Fruit fly (Drosophila melanogaster) whole organism, embryonic: ENCODE results near the gene CG4297.

ENCODE experiments used
- BtbVII ChIP-seq: fragments of 200-800 bp; sonication (Bioruptor generic); optimal IDR thresholded peaks from 3 replicates; lab custom pipeline; 2017; ENCODE audit warnings: missing biosample characterization, mild to moderate bottlenecking, missing genetic modification characterization
- CG10147 ChIP-seq: fragments of 200-800 bp; sonication (Bioruptor generic); optimal IDR thresholded peaks from 2 replicates; lab custom pipeline; 2019; ENCODE audit warnings: missing biosample characterization, mild to moderate bottlenecking, missing genetic modification characterization, moderate library complexity
- CG10209 ChIP-seq: fragments of 200-800 bp; sonication (Bioruptor generic); optimal IDR thresholded peaks from 3 replicates; lab custom pipeline; 2017; ENCODE audit warnings: missing biosample characterization, mild to moderate bottlenecking, missing genetic modification characterization, missing genetic modification reagents
- CG10979 ChIP-seq: fragments of 200-800 bp; sonication (Bioruptor generic); optimal IDR thresholded peaks from 2 replicates; lab custom pipeline; 2018; ENCODE audit warnings: missing biosample characterization, mild to moderate bottlenecking, missing genetic modification characterization, moderate library complexity
- CG11093 ChIP-seq: fragments of 200-800 bp; sonication (Bioruptor generic); IDR thresholded peaks from 3 replicates; pipeline ENCODE4 v1.3.6; 2022; ENCODE audit warnings: missing biosample characterization, missing genetic modification characterization
- CG11696 ChIP-seq: fragments of 200-800 bp; sonication (Bioruptor generic); IDR thresholded peaks from 2 replicates; pipeline ENCODE4 v1.3.6; 2022; ENCODE audit warnings: missing biosample characterization, missing genetic modification characterization
- CG12236 ChIP-seq: fragments of 200-800 bp; sonication (Bioruptor generic); optimal IDR thresholded peaks from 2 replicates; lab custom pipeline; 2016; ENCODE audit warnings: missing biosample characterization, missing genetic modification characterization
- CG12744 ChIP-seq: fragments of 200-800 bp; sonication (Bioruptor generic); optimal IDR thresholded peaks from 2 replicates; lab custom pipeline; 2016; ENCODE audit warnings: missing biosample characterization, missing genetic modification characterization
- CG13775 ChIP-seq: fragments of 200-800 bp; sonication (Bioruptor generic); optimal IDR thresholded peaks from 3 replicates; lab custom pipeline; 2017; ENCODE audit warnings: missing biosample characterization, mild to moderate bottlenecking, missing genetic modification characterization
- CG14441 ChIP-seq: fragments of 200-800 bp; sonication (Bioruptor generic); IDR thresholded peaks from 2 replicates; pipeline ENCODE4 v1.3.6; 2022; ENCODE audit warnings: missing biosample characterization, missing genetic modification characterization
- CG17186 ChIP-seq: fragments of 200-800 bp; sonication (Bioruptor generic); optimal IDR thresholded peaks from 3 replicates; lab custom pipeline; 2017; ENCODE audit warnings: missing biosample characterization, missing genetic modification reagents, missing genetic modification characterization
- CG17568 ChIP-seq: fragments of 200-800 bp; sonication (Bioruptor generic); optimal IDR thresholded peaks from 2 replicates; lab custom pipeline; 2018; ENCODE audit warnings: missing biosample characterization, mild to moderate bottlenecking, missing genetic modification characterization, moderate library complexity
- CG18599 ChIP-seq: fragments of 200-800 bp; sonication (Bioruptor generic); optimal IDR thresholded peaks from 3 replicates; lab custom pipeline; 2017; ENCODE audit warnings: missing biosample characterization, missing genetic modification characterization, mild to moderate bottlenecking, moderate library complexity, missing genetic modification reagents
- CG31441 ChIP-seq: fragments of 200-800 bp; sonication (Bioruptor generic); IDR thresholded peaks from 2 replicates; pipeline ENCODE4 v1.3.6; 2022; ENCODE audit warnings: missing biosample characterization, missing genetic modification characterization
- CG5180 ChIP-seq: fragments of 200-800 bp; sonication (Bioruptor generic); optimal IDR thresholded peaks from 3 replicates; lab custom pipeline; 2017; ENCODE audit warnings: missing biosample characterization, missing genetic modification characterization, mild to moderate bottlenecking, moderate library complexity, missing genetic modification reagents
- CG6791 ChIP-seq: fragments of 200-800 bp; sonication (Bioruptor generic); IDR thresholded peaks from 3 replicates; pipeline ENCODE4 v1.3.6; 2022; ENCODE audit warnings: missing biosample characterization, missing genetic modification characterization; ENCODE audit not compliant: partially characterized antibody
- CG9817 ChIP-seq: fragments of 200-800 bp; sonication (Bioruptor generic); optimal IDR thresholded peaks from 2 replicates; lab custom pipeline; 2018; ENCODE audit warnings: missing biosample characterization, mild to moderate bottlenecking, missing genetic modification characterization, moderate library complexity
- CHES-1-like ChIP-seq: fragments of 200-800 bp; sonication (Bioruptor generic); optimal IDR thresholded peaks from 2 replicates; lab custom pipeline; 2016; ENCODE audit warnings: missing biosample characterization, missing genetic modification characterization
- D ChIP-seq, 2 experiments: fragments of 200-800 bp in 1 of 2; fragments of >200 bp in 1 of 2; sonication (Bioruptor generic) in 1 of 2; optimal IDR thresholded peaks; 2 replicates in 1 of 2; 3 replicates in 1 of 2; lab custom pipeline; 2017; ENCODE audit warnings: mild to moderate bottlenecking in 1 of 2, missing biosample characterization in 1 of 2, missing genetic modification characterization in 1 of 2, missing genetic modification reagents in 1 of 2
- Doc3 ChIP-seq: fragments of 200-800 bp; sonication (Bioruptor generic); IDR thresholded peaks from 3 replicates; pipeline ENCODE4 v1.3.6; 2022; ENCODE audit warnings: missing biosample characterization, missing genetic modification characterization; ENCODE audit not compliant: partially characterized antibody
- Dp ChIP-seq: fragments of 200-800 bp; sonication (Bioruptor generic); optimal IDR thresholded peaks from 2 replicates; lab custom pipeline; 2018; ENCODE audit warnings: missing biosample characterization, mild to moderate bottlenecking, missing genetic modification characterization, moderate library complexity
- Fer2 ChIP-seq: fragments of 200-800 bp; sonication (Bioruptor generic); optimal IDR thresholded peaks from 2 replicates; lab custom pipeline; 2018; ENCODE audit warnings: missing biosample characterization, mild to moderate bottlenecking, missing genetic modification characterization, moderate library complexity
- NK7.1 ChIP-seq: fragments of 200-800 bp; sonication (Bioruptor generic); optimal IDR thresholded peaks from 3 replicates; lab custom pipeline; 2016; ENCODE audit warnings: missing biosample characterization, missing genetic modification characterization
- Opbp ChIP-seq: fragments of 200-800 bp; sonication (Bioruptor generic); IDR thresholded peaks from 3 replicates; pipeline ENCODE4 v1.3.6; 2022; ENCODE audit warnings: missing biosample characterization, missing genetic modification characterization; ENCODE audit not compliant: partially characterized antibody
- Ptx1 ChIP-seq: fragments of 200-800 bp; sonication (Bioruptor generic); IDR thresholded peaks from 2 replicates; pipeline ENCODE4 v1.3.6; 2022; ENCODE audit warnings: missing biosample characterization, missing genetic modification characterization
- Sox100B ChIP-seq: fragments of 200-800 bp; sonication (Bioruptor generic); optimal IDR thresholded peaks from 3 replicates; lab custom pipeline; 2018; ENCODE audit warnings: missing biosample characterization, mild to moderate bottlenecking, missing genetic modification characterization
- Trl ChIP-seq, 3 experiments: fragments of >200 bp in 2 of 3; fragments of 200-800 bp in 1 of 3; sonication (Bioruptor generic) in 1 of 3; optimal IDR thresholded peaks; 2 replicates in 1 of 3; 3 replicates in 2 of 3; lab custom pipeline; 2016 to 2017; ENCODE audit warnings: missing biosample characterization in 1 of 3, missing genetic modification characterization in 1 of 3
- amos ChIP-seq: fragments of 200-800 bp; sonication (Bioruptor generic); IDR thresholded peaks from 2 replicates; pipeline ENCODE4 v1.3.6; 2022; ENCODE audit warnings: missing biosample characterization, missing genetic modification characterization; ENCODE audit not compliant: partially characterized antibody
- cad ChIP-seq: fragments of >200 bp; optimal IDR thresholded peaks from 2 replicates; lab custom pipeline; 2017; ENCODE audit warnings: missing biosample characterization, missing genetic modification characterization
- crc ChIP-seq: fragments of 200-800 bp; sonication (Bioruptor generic); optimal IDR thresholded peaks from 2 replicates; lab custom pipeline; 2016; ENCODE audit warnings: missing biosample characterization, missing genetic modification characterization
- fd3F ChIP-seq: fragments of 200-800 bp; sonication (Bioruptor generic); optimal IDR thresholded peaks from 2 replicates; lab custom pipeline; 2018; ENCODE audit warnings: missing biosample characterization, mild to moderate bottlenecking, missing genetic modification characterization, moderate library complexity
- gro ChIP-seq: fragments of 200-800 bp; sonication (Bioruptor generic); optimal IDR thresholded peaks from 2 replicates; lab custom pipeline; 2016; ENCODE audit warnings: missing biosample characterization, missing genetic modification characterization
- jumu ChIP-seq: fragments of 200-800 bp; sonication (Bioruptor generic); optimal IDR thresholded peaks from 3 replicates; lab custom pipeline; 2016; ENCODE audit warnings: missing biosample characterization, missing genetic modification characterization
- kay ChIP-seq: fragments of 200-800 bp; sonication (Bioruptor generic); optimal IDR thresholded peaks from 2 replicates; lab custom pipeline; 2016; ENCODE audit warnings: missing biosample characterization, missing genetic modification characterization
- mld ChIP-seq: fragments of 200-800 bp; sonication (Bioruptor generic); IDR thresholded peaks from 3 replicates; pipeline ENCODE4 v1.3.6; 2022; ENCODE audit warnings: missing biosample characterization, missing genetic modification characterization; ENCODE audit not compliant: partially characterized antibody
- sim ChIP-seq: fragments of 200-800 bp; sonication (Bioruptor generic); IDR thresholded peaks from 2 replicates; pipeline ENCODE4 v1.3.6; 2022; ENCODE audit warnings: missing biosample characterization, missing genetic modification characterization
- sima ChIP-seq: fragments of 200-800 bp; sonication (Bioruptor generic); optimal IDR thresholded peaks from 2 replicates; lab custom pipeline; 2016; ENCODE audit warnings: missing biosample characterization, missing genetic modification characterization
- slp2 ChIP-seq: fragments of 200-800 bp; sonication (Bioruptor generic); optimal IDR thresholded peaks from 2 replicates; lab custom pipeline; 2016; ENCODE audit warnings: missing biosample characterization, missing genetic modification characterization
- so ChIP-seq: fragments of 200-800 bp; sonication (Bioruptor generic); IDR thresholded peaks from 3 replicates; pipeline ENCODE4 v1.3.6; 2022; ENCODE audit warnings: missing biosample characterization, missing genetic modification characterization
- tin ChIP-seq: fragments of 200-800 bp; sonication (Bioruptor generic); optimal IDR thresholded peaks from 3 replicates; lab custom pipeline; 2016; ENCODE audit warnings: missing biosample characterization, missing genetic modification characterization
- trh ChIP-seq: fragments of 200-800 bp; sonication (Bioruptor generic); optimal IDR thresholded peaks from 2 replicates; lab custom pipeline; 2016; ENCODE audit warnings: missing biosample characterization, missing genetic modification characterization
- yki ChIP-seq: fragments of >200 bp; optimal IDR thresholded peaks from 3 replicates; lab custom pipeline; 2018

CG4297 gene

dm6 chr2L:479483-480195 lies 7.6 kb upstream of the CG4297 start, which contains the start of gene cbt (continued):
- TF ChIP-seq CG18599 (GFP tag; lab: Kevin White, UChicago), result peak; percentile 99
- TF ChIP-seq CG9817 (tag; lab: Kevin White, UChicago), result peak; percentile 96
- TF ChIP-seq Sox100B (GFP tag; lab: Kevin White, UChicago), result peak; percentile 95
- TF ChIP-seq so (GFP tag; lab: Robert Waterston, UW), result no peak
- TF ChIP-seq CG11696 (GFP tag; lab: Robert Waterston, UW), result no peak
- no peak for TF ChIP-seq D (optimal IDR thresholded peaks at IDR 0.05; lab: Kevin White, UChicago)
- TF ChIP-seq D (GFP tag; optimal IDR thresholded peaks at IDR 0.05; lab: Kevin White, UChicago), result peak; percentile 96
- no peak for TF ChIP-seq sim (GFP tag; lab: Robert Waterston, UW)
- TF ChIP-seq tin (GFP tag; lab: Kevin White, UChicago), result peak; percentile 97
- peak; percentile 96 for TF ChIP-seq CG17568 (GFP tag; lab: Kevin White, UChicago)
- peak; percentile 92 for TF ChIP-seq sima (GFP tag; lab: Kevin White, UChicago)
- peak; percentile 96 for TF ChIP-seq CG12236 (GFP tag; lab: Kevin White, UChicago)
- no peak for TF ChIP-seq mld
- TF ChIP-seq CG17186 (GFP tag; lab: Kevin White, UChicago), result peak; percentile 85
- TF ChIP-seq CG14441 (GFP tag; lab: Robert Waterston, UW), result no peak
- TF ChIP-seq cad, result no peak
- TF ChIP-seq CG10979 (tag; lab: Kevin White, UChicago), result peak; percentile 97
- TF ChIP-seq yki (lab: Kevin White, UChicago), result peak; percentile 7
- no peak for TF ChIP-seq CG31441
- peak; percentile 96 for TF ChIP-seq CG13775 (GFP tag; lab: Kevin White, UChicago)
- peak; percentile 17 for TF ChIP-seq Dp (GFP tag; lab: Kevin White, UChicago)
- peak; percentile 94 for TF ChIP-seq Fer2
- peak; percentile 91 for TF ChIP-seq trh
- peak; percentile 99 for TF ChIP-seq CHES-1-like
- TF ChIP-seq CG11093 (GFP tag; lab: Robert Waterston, UW), result peak; percentile 95
- TF ChIP-seq NK7.1 (GFP tag; lab: Kevin White, UChicago), result peak; percentile 95
- peak; percentile 78 to 92 for TF ChIP-seq Trl (optimal IDR thresholded peaks at IDR 0.05; lab: Kevin White, UChicago)
- TF ChIP-seq Trl (GFP tag; optimal IDR thresholded peaks at IDR 0.05; lab: Kevin White, UChicago), result peak; percentile 98
- TF ChIP-seq gro (GFP tag; lab: Kevin White, UChicago), result peak; percentile 98
- TF ChIP-seq CG12744 (GFP tag; lab: Kevin White, UChicago), result peak; percentile 95
- TF ChIP-seq crc, result peak; percentile 98
- peak; percentile 98 for TF ChIP-seq BtbVII (GFP tag; lab: Kevin White, UChicago)
- no peak for TF ChIP-seq Opbp (GFP tag; lab: Robert Waterston, UW)
- TF ChIP-seq CG10147 (GFP tag; lab: Kevin White, UChicago), result peak; percentile 97
- TF ChIP-seq kay (GFP tag; lab: Kevin White, UChicago), result peak; percentile 94
- no peak for TF ChIP-seq Doc3
- peak; percentile 98 for TF ChIP-seq jumu (GFP tag; lab: Kevin White, UChicago)
- TF ChIP-seq Ptx1, result no peak
- TF ChIP-seq CG10209 (GFP tag; lab: Kevin White, UChicago), result peak; percentile 97
- peak; percentile 97 for TF ChIP-seq slp2 (GFP tag; lab: Kevin White, UChicago)
- TF ChIP-seq CG6791 (GFP tag; lab: Robert Waterston, UW), result no peak
- no peak for TF ChIP-seq amos
- peak; percentile 90 for TF ChIP-seq CG5180 (GFP tag; lab: Kevin White, UChicago)
- TF ChIP-seq fd3F (GFP tag; lab: Kevin White, UChicago), result peak; percentile 94
